Worm (Caenorhabditis elegans) whole organism, L1 larva: ENCODE results near the gene K07H8.9.

Experiments used
- C04F5.9 ChIP-seq: sonication (generic microtip); optimal IDR thresholded peaks from 2 replicates; lab custom pipeline; 2016; ENCODE audit warnings: missing genetic modification characterization, missing compliant biosample characterization
- Y116A8C.19 ChIP-seq: sonication (generic microtip); optimal IDR thresholded peaks from 2 replicates; lab custom pipeline; 2016; ENCODE audit warnings: missing compliant biosample characterization, missing genetic modification characterization, borderline replicate concordance
- alr-1 ChIP-seq: fragments of 200-800 bp; sonication (Bioruptor generic); optimal IDR thresholded peaks from 2 replicates; lab custom pipeline; 2018; ENCODE audit warnings: borderline replicate concordance, mild to moderate bottlenecking, missing genetic modification characterization, missing compliant biosample characterization
- ama-1 ChIP-seq: fragments of 150-350 bp; optimal IDR thresholded peaks from 2 replicates; lab custom pipeline; 2014
- blmp-1 ChIP-seq: fragments of 150-350 bp; optimal IDR thresholded peaks from 2 replicates; lab custom pipeline; 2014; ENCODE audit warnings: missing biosample characterization, missing genetic modification characterization
- ceh-82 ChIP-seq, 3 experiments: fragments of 150-350 bp in 1 of 3; sonication (generic microtip) in 2 of 3; optimal IDR thresholded peaks; 2 replicates each; lab custom pipeline; 2014 to 2017; ENCODE audit warnings: missing biosample characterization in 3 of 3, missing genetic modification characterization in 3 of 3
- ceh-90 ChIP-seq: sonication (generic microtip); optimal IDR thresholded peaks from 2 replicates; lab custom pipeline; 2016; ENCODE audit warnings: missing genetic modification characterization, missing compliant biosample characterization
- ces-1 ChIP-seq: fragments of 150-350 bp; optimal IDR thresholded peaks from 2 replicates; lab custom pipeline; 2014; ENCODE audit warnings: missing biosample characterization, missing genetic modification reagents, missing genetic modification characterization
- efl-1 ChIP-seq, 4 experiments: fragments of 150-350 bp; optimal IDR thresholded peaks in 3 of 4; peaks in 1 of 4; 1 replicate in 1 of 4; 2 replicates in 3 of 4; lab custom pipeline; 2014; ENCODE audit warnings: missing biosample characterization in 2 of 4, missing genetic modification characterization in 2 of 4, missing genetic modification reagents in 2 of 4
- egl-27 ChIP-seq, 2 experiments: fragments of 150-350 bp in 1 of 2; sonication (generic microtip); optimal IDR thresholded peaks; 3 replicates each; lab custom pipeline; 2017 to 2018; ENCODE audit warnings: missing biosample characterization in 2 of 2, missing genetic modification characterization in 2 of 2, missing genetic modification reagents in 2 of 2
- elt-3 ChIP-seq, 6 experiments: fragments of 150-350 bp in 1 of 6; sonication (generic microtip); optimal IDR thresholded peaks; 2 replicates each; lab custom pipeline; 2017 to 2018; ENCODE audit warnings: missing biosample characterization in 6 of 6, missing genetic modification characterization in 6 of 6, inconsistent platforms in 1 of 6
- ets-5 ChIP-seq: fragments of 200-800 bp; sonication (Bioruptor generic); IDR thresholded peaks from 2 replicates; pipeline ENCODE4 v1.3.6; 2022; ENCODE audit warnings: missing genetic modification characterization, missing compliant biosample characterization
- fkh-4 ChIP-seq: sonication (generic microtip); optimal IDR thresholded peaks from 2 replicates; lab custom pipeline; 2016; ENCODE audit warnings: missing compliant biosample characterization, missing genetic modification characterization, borderline replicate concordance
- grh-1 ChIP-seq: fragments of 200-800 bp; sonication (Bioruptor generic); IDR thresholded peaks from 2 replicates; pipeline ENCODE4 v1.3.6; 2022; ENCODE audit warnings: missing genetic modification reagents, missing genetic modification characterization, missing compliant biosample characterization
- hpl-2 ChIP-seq: fragments of 150-350 bp; optimal IDR thresholded peaks from 2 replicates; lab custom pipeline; 2014; ENCODE audit warnings: missing biosample characterization, missing genetic modification reagents, missing genetic modification characterization
- irx-1 ChIP-seq: sonication (generic microtip); optimal IDR thresholded peaks from 2 replicates; lab custom pipeline; 2016; ENCODE audit warnings: missing genetic modification characterization, missing compliant biosample characterization
- jun-1 ChIP-seq: fragments of 150-350 bp; optimal IDR thresholded peaks from 2 replicates; lab custom pipeline; 2014; ENCODE audit warnings: missing biosample characterization, missing genetic modification reagents, missing genetic modification characterization
- lin-15B ChIP-seq: fragments of 150-350 bp; sonication (generic microtip); optimal IDR thresholded peaks from 3 replicates; lab custom pipeline; 2014; ENCODE audit warnings: missing biosample characterization, missing genetic modification characterization
- lir-3 ChIP-seq: sonication (generic microtip); optimal IDR thresholded peaks from 2 replicates; lab custom pipeline; 2016; ENCODE audit warnings: mild to moderate bottlenecking, missing genetic modification characterization, moderate library complexity, missing compliant biosample characterization; ENCODE audit not compliant: poor library complexity
- mef-2 ChIP-seq: fragments of 150-350 bp; optimal IDR thresholded peaks from 2 replicates; lab custom pipeline; 2014; ENCODE audit warnings: missing biosample characterization, missing genetic modification characterization
- mep-1 ChIP-seq: fragments of 150-350 bp; optimal IDR thresholded peaks from 2 replicates; lab custom pipeline; 2014; ENCODE audit warnings: missing biosample characterization, missing genetic modification characterization
- nhr-19 ChIP-seq: fragments of 200-800 bp; sonication (Bioruptor generic); conservative IDR thresholded peaks from 2 replicates; pipeline ENCODE4 v1.3.6; 2022; ENCODE audit warnings: missing genetic modification characterization, missing compliant biosample characterization
- nhr-20 ChIP-seq: sonication (generic microtip); optimal IDR thresholded peaks from 2 replicates; lab custom pipeline; 2016; ENCODE audit warnings: mild to moderate bottlenecking, missing genetic modification characterization, missing compliant biosample characterization
- nhr-237 ChIP-seq: fragments of 150-350 bp; optimal IDR thresholded peaks from 2 replicates; lab custom pipeline; 2014; ENCODE audit warnings: missing biosample characterization, missing genetic modification characterization
- nhr-47 ChIP-seq: sonication (generic microtip); optimal IDR thresholded peaks from 2 replicates; lab custom pipeline; 2016; ENCODE audit warnings: mild to moderate bottlenecking, missing genetic modification characterization, moderate library complexity, missing compliant biosample characterization
- nhr-71 ChIP-seq: sonication (generic microtip); optimal IDR thresholded peaks from 2 replicates; lab custom pipeline; 2016; ENCODE audit warnings: mild to moderate bottlenecking, missing genetic modification characterization, moderate library complexity, missing compliant biosample characterization
- nhr-76 ChIP-seq: sonication (generic microtip); optimal IDR thresholded peaks from 2 replicates; lab custom pipeline; 2017; ENCODE audit warnings: missing biosample characterization, missing genetic modification characterization
- nhr-85 ChIP-seq: sonication (generic microtip); peaks from one replicate; lab custom pipeline; 2016; ENCODE audit warnings: missing genetic modification characterization, inconsistent platforms, missing compliant biosample characterization
- pqm-1 ChIP-seq: sonication (generic microtip); optimal IDR thresholded peaks from 3 replicates; lab custom pipeline; 2017; ENCODE audit warnings: missing biosample characterization, missing genetic modification characterization
- skn-1 ChIP-seq: fragments of 150-350 bp; optimal IDR thresholded peaks from 2 replicates; lab custom pipeline; 2014; ENCODE audit warnings: missing biosample characterization, missing genetic modification characterization
- sptf-1 ChIP-seq: fragments of 150-350 bp; optimal IDR thresholded peaks from 2 replicates; lab custom pipeline; 2014; ENCODE audit warnings: missing biosample characterization, missing genetic modification characterization
- swsn-7 ChIP-seq: sonication (generic microtip); optimal IDR thresholded peaks from 2 replicates; lab custom pipeline; 2016; ENCODE audit warnings: missing genetic modification characterization, missing compliant biosample characterization
- unc-30 ChIP-seq: sonication (generic microtip); optimal IDR thresholded peaks from 2 replicates; lab custom pipeline; 2017; ENCODE audit warnings: missing biosample characterization, missing genetic modification characterization
- unc-98 ChIP-seq: fragments of 200-800 bp; sonication (Bioruptor generic); IDR thresholded peaks from 2 replicates; pipeline ENCODE4 v1.3.6; 2022; ENCODE audit warnings: missing genetic modification characterization, missing compliant biosample characterization
- zip-4 ChIP-seq: fragments of 200-800 bp; sonication (Bioruptor generic); optimal IDR thresholded peaks from 2 replicates; lab custom pipeline; 2018; ENCODE audit warnings: mild to moderate bottlenecking, missing genetic modification characterization, moderate library complexity, missing compliant biosample characterization

Gene K07H8.9

DNA sequence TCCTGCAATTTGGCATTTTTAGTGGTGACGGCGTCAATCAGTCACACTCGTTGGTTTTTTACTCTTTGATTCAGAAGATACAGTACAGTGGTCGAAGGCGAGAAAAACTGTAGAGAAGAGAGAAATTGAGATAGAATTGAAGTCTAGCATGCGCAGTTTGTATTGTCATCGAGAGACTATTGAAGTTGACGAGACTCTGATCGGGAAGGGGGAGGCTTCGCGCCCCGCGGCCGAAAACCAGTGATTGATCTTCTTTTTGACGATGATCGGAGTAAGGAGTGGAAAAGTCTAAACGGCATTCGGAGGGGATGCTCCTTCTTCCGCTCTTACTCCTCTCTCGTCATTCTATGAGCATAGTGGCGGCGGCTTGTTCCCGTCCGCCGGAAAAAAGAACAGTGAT is 15.6 kb upstream of the K07H8.9 start (continued):
- TF ChIP-seq skn-1 = no peak
- TF ChIP-seq elt-3 (tag; optimal IDR thresholded peaks at IDR 0.05; lab: Kevin White, UChicago) = peak in 4 of 6 experiments; percentile 17 to 65 (median 36)

- TF ChIP-seq nhr-76 (tag; lab: Kevin White, UChicago) (no peak), efl-1 (optimal IDR thresholded peaks at IDR 0.05; lab: Kevin White, UChicago) (no peak), efl-1 (GFP tag; optimal IDR thresholded peaks at IDR 0.05 in 1 of 2; lab: Kevin White, UChicago) (peak in 1 of 2 experiments; percentile 73), irx-1 (tag; lab: Kevin White, UChicago) (no peak), mef-2 (tag; lab: Kevin White, UChicago) (no peak), ces-1 (no peak), Y116A8C.19 (tag; lab: Kevin White, UChicago) (no peak), swsn-7 (tag; lab: Kevin White, UChicago) (no peak)
Measured at ce11 chrIV:8300468-8300867, 14.2 kb upstream of the K07H8.9 start, which contains the start of gene F35H10.5. Gene F35H10.5 (plus strand): TSS chrIV:8300768.

ce11 chrIV:8299636-8300035 is 13.4 kb upstream of the K07H8.9 start, which contains the start of gene F35H10.6:
Gene F35H10.6 (plus strand): TSS chrIV:8299936.
- TF ChIP-seq nhr-237 (no peak), mep-1 (no peak), egl-27 (tag; optimal IDR thresholded peaks at IDR 0.05; lab: Kevin White, UChicago) (no peak), unc-98 (GFP tag; lab: Robert Waterston, UW) (no peak), unc-30 (no peak), zip-4 (GFP tag; lab: Kevin White, UChicago) (no peak), ets-5 (GFP tag; lab: Robert Waterston, UW) (no peak), lir-3 (tag; lab: Kevin White, UChicago) (no peak)

DNA sequence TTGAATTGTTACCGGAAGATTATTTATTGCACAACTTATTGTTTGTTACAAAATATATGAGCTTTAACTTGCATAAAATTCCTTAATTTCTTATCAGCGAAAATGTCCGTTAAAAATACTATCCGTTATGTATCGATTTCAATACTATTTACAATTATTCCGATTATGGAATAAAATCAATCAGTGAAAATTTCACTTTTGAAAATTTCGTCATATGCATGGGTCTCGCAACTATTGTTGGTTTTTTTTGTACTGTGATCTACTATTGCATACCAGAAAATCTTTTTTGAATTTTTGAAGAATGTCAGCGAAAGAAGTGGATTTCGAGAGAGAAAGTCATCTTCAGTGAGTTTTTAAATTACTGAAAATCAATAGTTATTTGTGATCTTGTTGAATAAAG is 10.9 kb upstream of the K07H8.9 start, which contains the start of gene nprl-3:
Gene nprl-3 (plus strand): TSS at position 301 of the 400 bp plus-strand sequence.
- no peak for TF ChIP-seq nhr-47 (tag; lab: Kevin White, UChicago)
- no peak for TF ChIP-seq sptf-1 (tag; lab: Kevin White, UChicago)
- no peak for TF ChIP-seq hpl-2 (GFP tag; lab: Kevin White, UChicago)
- TF ChIP-seq nhr-237 = no peak
- no peak for TF ChIP-seq nhr-19 (GFP tag; lab: Robert Waterston, UW)
- no peak for TF ChIP-seq irx-1 (tag; lab: Kevin White, UChicago)
- TF ChIP-seq jun-1 = no peak
- TF ChIP-seq grh-1 (GFP tag; lab: Robert Waterston, UW) = no peak
- TF ChIP-seq alr-1 = no peak
- TF ChIP-seq blmp-1 (tag; lab: Kevin White, UChicago) = no peak
- no peak for TF ChIP-seq nhr-71
- no peak for TF ChIP-seq ceh-90 (tag; lab: Kevin White, UChicago)
- TF ChIP-seq pqm-1 (tag; lab: Kevin White, UChicago) = no peak
- TF ChIP-seq swsn-7 (tag; lab: Kevin White, UChicago) = no peak
- no peak for TF ChIP-seq ama-1 (lab: Kevin White, UChicago)
- no peak for TF ChIP-seq C04F5.9
- TF ChIP-seq nhr-20 (tag; lab: Kevin White, UChicago) = no peak
- TF ChIP-seq fkh-4 = no peak
- TF ChIP-seq lin-15B (tag; lab: Kevin White, UChicago) = no peak
- TF ChIP-seq, all 84 proteins: peak for 0

ce11 chrIV:8294650-8295049 is 8.4 kb upstream of the K07H8.9 start, which contains the start of gene tbce-1:
Gene tbce-1 (plus strand): TSS chrIV:8294690.
- no peak for TF ChIP-seq nhr-85 (tag; lab: Kevin White, UChicago)
- no peak for TF ChIP-seq ceh-82 (tag; optimal IDR thresholded peaks at IDR 0.05; lab: Kevin White, UChicago)
- no peak for TF ChIP-seq efl-1 (optimal IDR thresholded peaks at IDR 0.05; lab: Kevin White, UChicago)
- TF ChIP-seq efl-1 (GFP tag; optimal IDR thresholded peaks at IDR 0.05 in 1 of 2; lab: Kevin White, UChicago) = peak in 1 of 2 experiments; percentile 92
- TF ChIP-seq, all 84 proteins: peak for 1
